Fruit fly (Drosophila melanogaster) whole organism, wandering third instar larva: Measurements from ENCODE around the gene Spc105R.

Experiments
- Abd-B ChIP-seq: fragments of >200 bp; optimal IDR thresholded peaks from 2 replicates; lab custom pipeline; 2017; ENCODE audit warnings: missing biosample characterization, missing genetic modification characterization
- CG32264 ChIP-seq: fragments of 200-800 bp; sonication (Bioruptor generic); optimal IDR thresholded peaks from 2 replicates; lab custom pipeline; 2016; ENCODE audit warnings: missing biosample characterization, missing genetic modification characterization
- CG9705 ChIP-seq: fragments of 200-800 bp; sonication (Bioruptor generic); optimal IDR thresholded peaks from 2 replicates; lab custom pipeline; 2018; ENCODE audit warnings: missing biosample characterization, mild to moderate bottlenecking, missing genetic modification characterization
- CrebA ChIP-seq: fragments of 200-800 bp; sonication (Bioruptor generic); optimal IDR thresholded peaks from 2 replicates; lab custom pipeline; 2016; ENCODE audit warnings: missing biosample characterization, mild to moderate bottlenecking, missing genetic modification characterization, borderline replicate concordance
- Dfd ChIP-seq: fragments of >200 bp; optimal IDR thresholded peaks from 2 replicates; lab custom pipeline; 2017; ENCODE audit warnings: missing biosample characterization, missing genetic modification characterization
- Dif ChIP-seq: fragments of 200-275, 200-300 bp; sonication (Bioruptor generic); optimal IDR thresholded peaks from 2 replicates; lab custom pipeline; 2018; ENCODE audit warnings: missing biosample characterization, missing genetic modification characterization; ENCODE audit not compliant: partially characterized antibody
- GATAd ChIP-seq: sonication (Bioruptor generic); optimal IDR thresholded peaks from 2 replicates; lab custom pipeline; 2016; ENCODE audit warnings: missing biosample characterization, missing genetic modification characterization
- HLH106 ChIP-seq: fragments of 200-800 bp; optimal IDR thresholded peaks from 3 replicates; lab custom pipeline; 2019; ENCODE audit warnings: missing biosample characterization, mild to moderate bottlenecking, missing genetic modification characterization, moderate library complexity
- Hnf4 ChIP-seq: fragments of 200-800 bp; sonication (Bioruptor generic); optimal IDR thresholded peaks from 2 replicates; lab custom pipeline; 2016; ENCODE audit warnings: missing biosample characterization, mild to moderate bottlenecking, missing genetic modification characterization
- Hr78 ChIP-seq: fragments of >200 bp; optimal IDR thresholded peaks from 2 replicates; lab custom pipeline; 2017; ENCODE audit warnings: missing biosample characterization, missing genetic modification characterization
- Hr83 ChIP-seq: fragments of 200-300 bp; sonication (Bioruptor generic); optimal IDR thresholded peaks from 2 replicates; lab custom pipeline; 2016; ENCODE audit warnings: missing biosample characterization, mild to moderate bottlenecking, missing genetic modification characterization, moderate library complexity; ENCODE audit not compliant: poor library complexity, severe bottlenecking
- Jra ChIP-seq: sonication (Bioruptor generic); optimal IDR thresholded peaks from 2 replicates; lab custom pipeline; 2016; ENCODE audit warnings: missing biosample characterization, missing genetic modification characterization
- Mio ChIP-seq: sonication (Bioruptor generic); optimal IDR thresholded peaks from 2 replicates; lab custom pipeline; 2016; ENCODE audit warnings: missing biosample characterization, missing genetic modification characterization
- Myc ChIP-seq: fragments of >200 bp; optimal IDR thresholded peaks from 2 replicates; lab custom pipeline; 2017
- N ChIP-seq: fragments of >200 bp; optimal IDR thresholded peaks from 2 replicates; lab custom pipeline; 2018; ENCODE audit warnings: missing biosample characterization, missing external identifiers, missing genetic modification characterization
- OdsH ChIP-seq: fragments of 200-800 bp; sonication (Bioruptor generic); optimal IDR thresholded peaks from 2 replicates; lab custom pipeline; 2016; ENCODE audit warnings: missing biosample characterization, mild to moderate bottlenecking, missing genetic modification characterization
- Rel ChIP-seq, 2 experiments: fragments of 200-800 bp; sonication (Bioruptor generic) in 1 of 2; optimal IDR thresholded peaks; 2 replicates in 1 of 2; 3 replicates in 1 of 2; lab custom pipeline; 2016 to 2019; ENCODE audit warnings: mild to moderate bottlenecking in 2 of 2, missing biosample characterization in 2 of 2, missing genetic modification characterization in 2 of 2, moderate library complexity in 1 of 2
- Sp1 ChIP-seq: fragments of 200-800 bp; sonication (Bioruptor generic); optimal IDR thresholded peaks from 3 replicates; lab custom pipeline; 2019; ENCODE audit warnings: missing biosample characterization, mild to moderate bottlenecking, missing genetic modification characterization, moderate library complexity
- Vsx2 ChIP-seq: fragments of 200-300, 225-300 bp; sonication (Bioruptor generic); optimal IDR thresholded peaks from 2 replicates; lab custom pipeline; 2018; ENCODE audit warnings: missing biosample characterization, missing genetic modification characterization; ENCODE audit not compliant: partially characterized antibody
- br ChIP-seq: fragments of 200-800 bp; sonication (Bioruptor generic); optimal IDR thresholded peaks from 2 replicates; lab custom pipeline; 2016; ENCODE audit warnings: missing biosample characterization, missing genetic modification characterization
- brk ChIP-seq: fragments of 200-800 bp; sonication (Bioruptor generic); optimal IDR thresholded peaks from 2 replicates; lab custom pipeline; 2016; ENCODE audit warnings: missing biosample characterization, mild to moderate bottlenecking, missing genetic modification characterization
- dl ChIP-seq, 2 experiments: fragments of 175-275, 200-275 bp in 1 of 2; fragments of 200-275 bp in 1 of 2; sonication (Bioruptor generic); optimal IDR thresholded peaks; lab custom pipeline; 2018; ENCODE audit warnings: mild to moderate bottlenecking in 2 of 2, missing biosample characterization in 2 of 2, missing genetic modification characterization in 2 of 2, moderate library complexity in 2 of 2; ENCODE audit not compliant: partially characterized antibody in 2 of 2, insufficient read depth in 1 of 2
- dmrt93B ChIP-seq: fragments of 200-800 bp; sonication (Bioruptor generic); optimal IDR thresholded peaks from 2 replicates; lab custom pipeline; 2018; ENCODE audit warnings: missing biosample characterization, mild to moderate bottlenecking, missing genetic modification characterization
- dsf ChIP-seq: sonication (Bioruptor generic); optimal IDR thresholded peaks from 2 replicates; lab custom pipeline; 2016; ENCODE audit warnings: missing biosample characterization, missing genetic modification characterization, borderline replicate concordance
- ey ChIP-seq: fragments of 200-800 bp; sonication (Bioruptor generic); optimal IDR thresholded peaks from 2 replicates; lab custom pipeline; 2016; ENCODE audit warnings: missing biosample characterization, missing genetic modification characterization
- foxo ChIP-seq, 2 experiments: fragments of 200-800 bp; sonication (Bioruptor generic); optimal IDR thresholded peaks; 2 replicates in 1 of 2; 3 replicates in 1 of 2; lab custom pipeline; 2016 to 2017; ENCODE audit warnings: missing biosample characterization in 2 of 2, missing genetic modification characterization in 2 of 2
- fru ChIP-seq: fragments of 200-800 bp; sonication (Bioruptor generic); optimal IDR thresholded peaks from 3 replicates; lab custom pipeline; 2016; ENCODE audit warnings: missing biosample characterization, mild to moderate bottlenecking, missing genetic modification characterization
- h ChIP-seq: fragments of 200-800 bp; sonication (Bioruptor generic); optimal IDR thresholded peaks from 3 replicates; lab custom pipeline; 2016; ENCODE audit warnings: missing biosample characterization, mild to moderate bottlenecking, missing genetic modification characterization
- jim ChIP-seq: fragments of 175-275, 200-325 bp; sonication (Bioruptor generic); optimal IDR thresholded peaks from 2 replicates; lab custom pipeline; 2016; ENCODE audit warnings: missing biosample characterization, mild to moderate bottlenecking, missing genetic modification characterization
- lola ChIP-seq: fragments of >200 bp; optimal IDR thresholded peaks from 2 replicates; lab custom pipeline; 2017; ENCODE audit warnings: missing biosample characterization, missing genetic modification characterization
- pan ChIP-seq: fragments of >200 bp; optimal IDR thresholded peaks from 2 replicates; lab custom pipeline; 2017
- psq ChIP-seq: fragments of 200-800 bp; sonication (Bioruptor generic); optimal IDR thresholded peaks from 3 replicates; lab custom pipeline; 2017; ENCODE audit warnings: missing biosample characterization, mild to moderate bottlenecking, missing genetic modification characterization, moderate library complexity
- rgr ChIP-seq: fragments of 200-800 bp; sonication (Bioruptor generic); optimal IDR thresholded peaks from 3 replicates; lab custom pipeline; 2016; ENCODE audit warnings: missing biosample characterization, mild to moderate bottlenecking, missing genetic modification characterization
- sage ChIP-seq: fragments of 200-800 bp; sonication (Bioruptor generic); optimal IDR thresholded peaks from 2 replicates; lab custom pipeline; 2016; ENCODE audit warnings: missing biosample characterization, mild to moderate bottlenecking, missing genetic modification characterization
- sv ChIP-seq: fragments of 200-800 bp; sonication (Bioruptor generic); optimal IDR thresholded peaks from 3 replicates; lab custom pipeline; 2016; ENCODE audit warnings: missing biosample characterization, missing genetic modification characterization
- tai ChIP-seq: sonication (Bioruptor generic); optimal IDR thresholded peaks from 2 replicates; lab custom pipeline; 2016; ENCODE audit warnings: missing biosample characterization, missing genetic modification characterization
- usp ChIP-seq: fragments of >200 bp; optimal IDR thresholded peaks from 2 replicates; lab custom pipeline; 2017; ENCODE audit warnings: missing biosample characterization, missing genetic modification characterization
- woc ChIP-seq: sonication (Bioruptor generic); optimal IDR thresholded peaks from 2 replicates; lab custom pipeline; 2016; ENCODE audit warnings: missing biosample characterization, mild to moderate bottlenecking, missing genetic modification characterization

Spc105R gene

DNA sequence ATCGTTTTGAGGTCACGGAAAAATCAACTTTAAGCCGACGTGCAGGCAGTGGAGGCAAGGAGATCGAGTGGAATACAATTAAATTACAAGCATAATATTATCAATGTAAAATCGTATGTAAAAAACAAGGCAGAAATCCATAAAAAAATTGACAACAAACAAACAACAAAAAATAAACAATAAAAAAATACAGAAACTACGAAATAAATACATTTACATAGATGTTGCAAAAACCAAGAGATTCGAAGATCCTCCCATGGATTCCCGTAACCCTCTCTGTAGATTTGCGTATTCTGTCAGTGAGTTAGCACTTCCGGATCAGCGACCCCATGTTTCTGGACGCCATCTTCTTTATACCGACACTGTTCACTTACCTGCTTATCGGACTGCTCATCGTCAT lies 35.7 kb downstream of the Spc105R start, which contains the start of gene CG3288:
Gene CG3288 (plus strand): TSS at position 301 of the 400 bp plus-strand sequence.
- TF ChIP-seq dl (GFP tag; optimal IDR thresholded peaks at IDR 0.05; lab: Kevin White, UChicago; ENCODE audit: insufficient read depth in 1 of 2, partially characterized antibody in 2 of 2) (no peak), brk (GFP tag; lab: Kevin White, UChicago) (no peak), GATAd (GFP tag; lab: Kevin White, UChicago) (no peak), HLH106 (tag; lab: Kevin White, UChicago) (no peak), rgr (GFP tag; lab: Kevin White, UChicago) (no peak), usp (GFP tag; lab: Kevin White, UChicago) (no peak), Hr83 (GFP tag; lab: Kevin White, UChicago) (no peak), Hr78 (no peak), Rel (GFP tag; optimal IDR thresholded peaks at IDR 0.05; lab: Kevin White, UChicago) (no peak), Rel (tag; optimal IDR thresholded peaks at IDR 0.05; lab: Kevin White, UChicago) (no peak), h (GFP tag; lab: Kevin White, UChicago) (no peak), sv (no peak), sage (GFP tag; lab: Kevin White, UChicago) (no peak), fru (no peak), Sp1 (no peak), CG32264 (GFP tag; lab: Kevin White, UChicago) (no peak)

DNA sequence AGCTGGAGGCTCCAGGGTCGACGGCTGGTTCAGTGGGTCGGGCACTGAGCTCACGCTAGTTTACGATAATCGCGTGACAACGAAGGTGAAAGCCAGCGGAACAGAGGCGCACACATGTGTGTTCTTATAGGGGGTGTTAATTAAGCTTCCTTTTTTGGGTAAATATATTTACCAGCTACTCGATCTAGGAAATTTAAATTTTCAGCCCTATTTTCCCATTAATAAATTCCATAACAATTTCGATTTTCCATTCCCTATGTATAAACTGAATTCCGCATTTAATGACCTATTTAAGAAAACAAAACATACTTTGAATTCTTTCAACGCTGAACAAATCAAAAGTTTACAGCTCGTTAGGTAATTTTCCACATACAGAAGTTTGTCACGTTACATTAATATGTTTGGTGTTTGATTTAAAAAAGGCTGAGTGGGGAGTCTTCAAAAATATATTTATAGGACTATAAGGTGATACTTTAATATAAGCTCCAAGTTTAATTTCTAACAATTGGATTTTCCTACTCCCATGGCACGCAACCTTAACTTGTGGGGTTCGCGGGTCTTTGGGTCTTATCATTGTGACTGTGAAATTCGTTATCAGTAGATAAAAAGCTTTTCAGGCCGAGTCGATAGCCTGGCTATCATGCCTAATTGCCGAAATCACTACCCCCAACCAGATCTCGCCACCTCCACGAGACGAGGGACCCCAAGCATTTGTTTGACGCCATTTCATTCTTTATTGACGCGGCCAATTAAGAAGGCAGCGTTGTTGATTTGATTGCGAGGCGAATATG lies 37.0 kb downstream of the Spc105R start, which contains the start of gene CG13255:
Gene CG13255 (plus strand): TSS at position 449 of the 791 bp plus-strand sequence.
- TF ChIP-seq br (peak; percentile 41), HLH106 (tag; lab: Kevin White, UChicago) (peak; percentile 50), OdsH (GFP tag; lab: Kevin White, UChicago) (peak; percentile 63), foxo (GFP tag; optimal IDR thresholded peaks at IDR 0.05; lab: Kevin White, UChicago) (peak in 1 of 2 experiments; percentile 74), GATAd (GFP tag; lab: Kevin White, UChicago) (no peak), Rel (GFP tag; optimal IDR thresholded peaks at IDR 0.05; lab: Kevin White, UChicago) (no peak), Rel (tag; optimal IDR thresholded peaks at IDR 0.05; lab: Kevin White, UChicago) (no peak), woc (GFP tag; lab: Kevin White, UChicago) (no peak), usp (GFP tag; lab: Kevin White, UChicago) (no peak), Sp1 (peak; percentile 24), Hr83 (GFP tag; lab: Kevin White, UChicago) (peak; percentile 26), dsf (GFP tag; lab: Kevin White, UChicago) (no peak), CG9705 (GFP tag; lab: Kevin White, UChicago) (no peak), Mio (GFP tag; lab: Kevin White, UChicago) (no peak), psq (peak; percentile 35), Dif (GFP tag; lab: Kevin White, UChicago) (no peak), CG32264 (GFP tag; lab: Kevin White, UChicago) (no peak), Jra (no peak), CrebA (no peak), rgr (GFP tag; lab: Kevin White, UChicago) (peak; percentile 27), h (GFP tag; lab: Kevin White, UChicago) (peak; percentile 48), ey (GFP tag; lab: Kevin White, UChicago) (peak; percentile 61), dl (GFP tag; optimal IDR thresholded peaks at IDR 0.05; lab: Kevin White, UChicago; ENCODE audit: insufficient read depth in 1 of 2, partially characterized antibody in 2 of 2) (no peak), sv (no peak), dmrt93B (GFP tag; lab: Kevin White, UChicago) (peak; percentile 39), Dfd (GFP tag; lab: Kevin White, UChicago) (no peak), Abd-B (GFP tag; lab: Kevin White, UChicago) (no peak), brk (GFP tag; lab: Kevin White, UChicago) (no peak), lola (GFP tag; lab: Kevin White, UChicago) (no peak), Hr78 (no peak), Myc (lab: Kevin White, UChicago) (no peak), jim (no peak), N (no peak), pan (lab: Kevin White, UChicago) (no peak), fru (peak; percentile 52), tai (GFP tag; lab: Kevin White, UChicago) (peak; percentile 50), sage (GFP tag; lab: Kevin White, UChicago) (no peak), Vsx2 (GFP tag; lab: Kevin White, UChicago) (peak; percentile 49), Hnf4 (GFP tag; lab: Kevin White, UChicago) (no peak)
